Worm (Caenorhabditis elegans): ENCODE results near the gene C06C3.12.

- no peak for TF ChIP-seq T22C8.4 (GFP tag; IDR thresholded peaks at IDR 0.05)
- TF ChIP-seq klf-2 (GFP tag; conservative IDR thresholded peaks at IDR 0.05) = no peak
- no peak for TF ChIP-seq ztf-29 (GFP tag; IDR thresholded peaks at IDR 0.05)
- TF ChIP-seq flt-1 (GFP tag; IDR thresholded peaks at IDR 0.05) = no peak
- no peak for TF ChIP-seq cog-1 (tag; optimal IDR thresholded peaks at IDR 0.05)
Measured at ce11 chrII:9374807-9375206, at the start of gene C06C3.12.
